Worm (Caenorhabditis elegans): ENCODE measurements around the gene hrpa-1.

hrpa-1 gene

ce11 chrIV:3310662-3311219 is 27.9 kb downstream of the hrpa-1 start (continued):
- no peak for TF ChIP-seq lin-29 (GFP tag; IDR thresholded peaks at IDR 0.05)
- peak; percentile 74 for TF ChIP-seq dmd-6 (GFP tag; IDR thresholded peaks at IDR 0.05)
- TF ChIP-seq hif-1 (tag; optimal IDR thresholded peaks at IDR 0.05), result no peak
- TF ChIP-seq nhr-28 (tag; optimal IDR thresholded peaks at IDR 0.05), result no peak
- no peak for TF ChIP-seq ceh-28 (tag; optimal IDR thresholded peaks at IDR 0.05)
- no peak for TF ChIP-seq Y5F2A.4 (GFP tag; optimal IDR thresholded peaks at IDR 0.05)
- TF ChIP-seq daf-12 (tag; optimal IDR thresholded peaks at IDR 0.05), result no peak
- no peak for TF ChIP-seq daf-16 (GFP tag; optimal IDR thresholded peaks at IDR 0.05)
- peak; percentile 39 for TF ChIP-seq daf-16 (tag; optimal IDR thresholded peaks at IDR 0.05)

ce11 chrIV:3308885-3309284 is 29.8 kb downstream of the hrpa-1 start:
- TF ChIP-seq egl-27 (tag; optimal IDR thresholded peaks at IDR 0.05) (no peak), ztf-7 (tag; optimal IDR thresholded peaks at IDR 0.05) (no peak), zfp-3 (GFP tag; conservative IDR thresholded peaks at IDR 0.05) (no peak), skn-1 (tag; optimal IDR thresholded peaks at IDR 0.05) (no peak), daf-16 (GFP tag; optimal IDR thresholded peaks at IDR 0.05) (no peak), daf-16 (tag; optimal IDR thresholded peaks at IDR 0.05) (no peak), nhr-28 (tag; optimal IDR thresholded peaks at IDR 0.05) (peak; percentile 9), tra-1 (GFP tag; IDR thresholded peaks at IDR 0.05) (no peak), nhr-41 (GFP tag; IDR thresholded peaks at IDR 0.05) (no peak)

ce11 chrIV:3307463-3307862 is 31.2 kb downstream of the hrpa-1 start, which contains the start of gene W08E12.9:
W08E12.9 (minus strand) TSS chrIV:3307563.
- TF ChIP-seq unc-39 (tag; optimal IDR thresholded peaks at IDR 0.05) (no peak), zfp-3 (GFP tag; conservative IDR thresholded peaks at IDR 0.05) (no peak), nhr-11 (tag; optimal IDR thresholded peaks at IDR 0.05) (no peak), ceh-32 (tag; optimal IDR thresholded peaks at IDR 0.05; ENCODE audit: poor library complexity) (no peak), nhr-6 (tag; optimal IDR thresholded peaks at IDR 0.05) (no peak), mxl-3 (GFP tag; optimal IDR thresholded peaks at IDR 0.05) (no peak), ctbp-1 (GFP tag; IDR thresholded peaks at IDR 0.05) (no peak), dve-1 (tag; optimal IDR thresholded peaks at IDR 0.05; ENCODE audit: insufficient read depth) (no peak), ceh-44 (GFP tag; IDR thresholded peaks at IDR 0.05) (no peak), arid-1 (GFP tag; conservative IDR thresholded peaks at IDR 0.05) (no peak), tra-1 (GFP tag; IDR thresholded peaks at IDR 0.05) (no peak), attf-4 (tag; optimal IDR thresholded peaks at IDR 0.05) (no peak), mes-2 (tag; optimal IDR thresholded peaks at IDR 0.05; ENCODE audit: poor library complexity, severe bottlenecking) (no peak), mep-1 (tag; optimal IDR thresholded peaks at IDR 0.05) (no peak), F49E8.2 (tag; optimal IDR thresholded peaks at IDR 0.05; ENCODE audit: borderline replicate concordance) (no peak), lin-1 (GFP tag; IDR thresholded peaks at IDR 0.05) (no peak), F37D6.2 (tag; optimal IDR thresholded peaks at IDR 0.05) (no peak), nhr-111 (GFP tag; optimal IDR thresholded peaks at IDR 0.05) (no peak), ZK337.2 (GFP tag; IDR thresholded peaks at IDR 0.05) (no peak)

- TF ChIP-seq unc-62 (GFP tag; optimal IDR thresholded peaks at IDR 0.05 in 1 of 2), result peak in 1 of 2 experiments; percentile 27
- no peak for TF ChIP-seq unc-62 (tag; optimal IDR thresholded peaks at IDR 0.05)
- TF ChIP-seq hlh-11 (tag; optimal IDR thresholded peaks at IDR 0.05), result no peak
- no peak for TF ChIP-seq hmg-1.1 (GFP tag; IDR thresholded peaks at IDR 0.05)
Observed at ce11 chrIV:3305575-3305974, 33.1 kb downstream of the hrpa-1 start, which contains the start of gene W08E12.2. W08E12.2 (plus strand) TSS chrIV:3305875.

All from whole organism, L4 larva.